Fruit fly (Drosophila melanogaster) whole organism, embryonic: ENCODE results near the gene CG15818.
A peak's percentile ranks its signal among the peaks of the same experiment; 100 is the strongest.

Experiments used
- CG10654 ChIP-seq: fragments of 200-800 bp; sonication (Bioruptor generic); optimal IDR thresholded peaks from 2 replicates; lab custom pipeline; 2016; ENCODE audit warnings: missing biosample characterization, missing genetic modification characterization
- CG12236 ChIP-seq: fragments of 200-800 bp; sonication (Bioruptor generic); optimal IDR thresholded peaks from 2 replicates; lab custom pipeline; 2016; ENCODE audit warnings: missing biosample characterization, missing genetic modification characterization
- CG13296 ChIP-seq: fragments of 200-800 bp; sonication (Bioruptor generic); optimal IDR thresholded peaks from 3 replicates; lab custom pipeline; 2018; ENCODE audit warnings: missing biosample characterization, mild to moderate bottlenecking, missing genetic modification characterization
- CG14441 ChIP-seq: fragments of 200-800 bp; sonication (Bioruptor generic); IDR thresholded peaks from 2 replicates; pipeline ENCODE4 v1.3.6; 2022; ENCODE audit warnings: missing biosample characterization, missing genetic modification characterization
- CG15696 ChIP-seq: fragments of 200-800 bp; sonication (Bioruptor generic); optimal IDR thresholded peaks from 2 replicates; lab custom pipeline; 2019; ENCODE audit warnings: missing biosample characterization, mild to moderate bottlenecking, missing genetic modification characterization, moderate library complexity
- CG1603 ChIP-seq: fragments of 200-800 bp; sonication (Bioruptor generic); optimal IDR thresholded peaks from 2 replicates; lab custom pipeline; 2019; ENCODE audit warnings: missing biosample characterization, mild to moderate bottlenecking, missing genetic modification characterization, moderate library complexity
- CG2875 ChIP-seq: fragments of 200-800 bp; sonication (Bioruptor generic); optimal IDR thresholded peaks from 2 replicates; lab custom pipeline; 2017; ENCODE audit warnings: missing biosample characterization, mild to moderate bottlenecking, missing genetic modification characterization, missing genetic modification reagents
- CG2889 ChIP-seq: fragments of 200-800 bp; sonication (Bioruptor generic); IDR thresholded peaks from 3 replicates; pipeline ENCODE4 v1.3.6; 2022; ENCODE audit warnings: missing biosample characterization, missing genetic modification characterization
- CG30020 ChIP-seq: fragments of 200-800 bp; optimal IDR thresholded peaks from 2 replicates; lab custom pipeline; 2019; ENCODE audit warnings: missing biosample characterization, mild to moderate bottlenecking, missing genetic modification characterization, moderate library complexity
- CG4328 ChIP-seq: fragments of 200-800 bp; sonication (Bioruptor generic); optimal IDR thresholded peaks from 3 replicates; lab custom pipeline; 2017; ENCODE audit warnings: missing biosample characterization, missing genetic modification reagents, missing genetic modification characterization
- CG7786 ChIP-seq: fragments of 200-800 bp; sonication (Bioruptor generic); optimal IDR thresholded peaks from 2 replicates; lab custom pipeline; 2016; ENCODE audit warnings: missing biosample characterization, missing genetic modification characterization
- CG8359 ChIP-seq: fragments of 200-800 bp; sonication (Bioruptor generic); optimal IDR thresholded peaks from 2 replicates; lab custom pipeline; 2017; ENCODE audit warnings: missing biosample characterization, mild to moderate bottlenecking, missing genetic modification characterization, borderline replicate concordance
- CG8388 ChIP-seq: fragments of 200-800 bp; sonication (Bioruptor generic); optimal IDR thresholded peaks from 2 replicates; lab custom pipeline; 2019; ENCODE audit warnings: missing biosample characterization, mild to moderate bottlenecking, missing genetic modification characterization, moderate library complexity
- CG9437 ChIP-seq: fragments of 200-800 bp; sonication (Bioruptor generic); optimal IDR thresholded peaks from 2 replicates; lab custom pipeline; 2018; ENCODE audit warnings: missing biosample characterization, mild to moderate bottlenecking, missing genetic modification characterization
- ERR ChIP-seq: fragments of 200-800 bp; sonication (Bioruptor generic); optimal IDR thresholded peaks from 2 replicates; lab custom pipeline; 2016; ENCODE audit warnings: missing biosample characterization, missing genetic modification characterization
- Ets65A ChIP-seq: fragments of 200-800 bp; sonication (Bioruptor generic); peaks from one replicate; lab custom pipeline; 2016; ENCODE audit warnings: missing biosample characterization, missing genetic modification characterization
- Fer2 ChIP-seq: fragments of 200-800 bp; sonication (Bioruptor generic); optimal IDR thresholded peaks from 2 replicates; lab custom pipeline; 2018; ENCODE audit warnings: missing biosample characterization, mild to moderate bottlenecking, missing genetic modification characterization, moderate library complexity
- Hr3 ChIP-seq: fragments of 200-800 bp; sonication (Bioruptor generic); optimal IDR thresholded peaks from 3 replicates; lab custom pipeline; 2016; ENCODE audit warnings: missing biosample characterization, missing genetic modification characterization
- Hr51 ChIP-seq, 2 experiments: fragments of 200-800 bp; sonication (Bioruptor generic); optimal IDR thresholded peaks; 2 replicates in 1 of 2; 3 replicates in 1 of 2; lab custom pipeline; 2016 to 2018; ENCODE audit warnings: missing biosample characterization in 2 of 2, missing genetic modification characterization in 2 of 2, mild to moderate bottlenecking in 1 of 2, moderate library complexity in 1 of 2
- MTF-1 ChIP-seq: fragments of 200-800 bp; sonication (Bioruptor generic); optimal IDR thresholded peaks from 2 replicates; lab custom pipeline; 2018; ENCODE audit warnings: missing biosample characterization, mild to moderate bottlenecking, missing genetic modification characterization, borderline replicate concordance
- Mrtf ChIP-seq: fragments of 200-800 bp; sonication (Bioruptor generic); IDR thresholded peaks from 3 replicates; pipeline ENCODE4 v1.3.6; 2022; ENCODE audit warnings: missing biosample characterization, missing genetic modification characterization
- Myb ChIP-seq: fragments of 200-800 bp; sonication (Bioruptor generic); optimal IDR thresholded peaks from 2 replicates; lab custom pipeline; 2016; ENCODE audit warnings: missing biosample characterization, missing genetic modification characterization
- NFAT ChIP-seq: fragments of 200-800 bp; sonication (Bioruptor generic); IDR thresholded peaks from 2 replicates; pipeline ENCODE4 v1.3.6; 2022; ENCODE audit warnings: missing biosample characterization, missing genetic modification characterization
- Sox102F ChIP-seq: fragments of 200-800 bp; sonication (Bioruptor generic); optimal IDR thresholded peaks from 2 replicates; lab custom pipeline; 2018; ENCODE audit warnings: missing biosample characterization, mild to moderate bottlenecking, missing genetic modification characterization, moderate library complexity
- Usf ChIP-seq: fragments of 200-800 bp; sonication (Bioruptor generic); optimal IDR thresholded peaks from 2 replicates; lab custom pipeline; 2017; ENCODE audit warnings: missing genotype, missing biosample characterization, missing genetic modification characterization
- Vsx1 ChIP-seq: fragments of 200-800 bp; sonication (Bioruptor generic); optimal IDR thresholded peaks from 2 replicates; lab custom pipeline; 2017; ENCODE audit warnings: missing biosample characterization, mild to moderate bottlenecking, missing genetic modification characterization, missing genetic modification reagents
- ash1 ChIP-seq: fragments of 200-800 bp; sonication (Bioruptor generic); optimal IDR thresholded peaks from 2 replicates; lab custom pipeline; 2018; ENCODE audit warnings: missing biosample characterization, mild to moderate bottlenecking, missing genetic modification characterization
- az2 ChIP-seq: fragments of 200-800 bp; sonication (Bioruptor generic); optimal IDR thresholded peaks from 3 replicates; lab custom pipeline; 2016; ENCODE audit warnings: missing biosample characterization, missing genetic modification characterization
- bab2 ChIP-seq: fragments of 200-800 bp; sonication (Bioruptor generic); optimal IDR thresholded peaks from 2 replicates; lab custom pipeline; 2016; ENCODE audit warnings: missing biosample characterization, missing genetic modification characterization
- bbx ChIP-seq: fragments of 200-800 bp; sonication (Bioruptor generic); IDR thresholded peaks from 2 replicates; pipeline ENCODE4 v1.3.6; 2022; ENCODE audit warnings: missing biosample characterization, missing genetic modification characterization; ENCODE audit not compliant: partially characterized antibody
- caup ChIP-seq: fragments of 200-800 bp; sonication (Bioruptor generic); optimal IDR thresholded peaks from 3 replicates; lab custom pipeline; 2017; ENCODE audit warnings: missing biosample characterization, mild to moderate bottlenecking, missing genetic modification characterization, moderate library complexity; ENCODE audit not compliant: severe bottlenecking
- dmrt99B ChIP-seq: fragments of 200-800 bp; sonication (Bioruptor generic); optimal IDR thresholded peaks from 2 replicates; lab custom pipeline; 2018; ENCODE audit warnings: missing biosample characterization, mild to moderate bottlenecking, missing genetic modification characterization, moderate library complexity
- ems ChIP-seq: fragments of 200-800 bp; sonication (Bioruptor generic); optimal IDR thresholded peaks from 3 replicates; lab custom pipeline; 2016; ENCODE audit warnings: missing biosample characterization, missing genetic modification characterization
- fd64A ChIP-seq: fragments of 200-800 bp; sonication (Bioruptor generic); optimal IDR thresholded peaks from 3 replicates; lab custom pipeline; 2018; ENCODE audit warnings: missing biosample characterization, mild to moderate bottlenecking, missing genetic modification characterization
- fd96Cb ChIP-seq: fragments of 200-800 bp; sonication (Bioruptor generic); optimal IDR thresholded peaks from 2 replicates; lab custom pipeline; 2018; ENCODE audit warnings: missing biosample characterization, mild to moderate bottlenecking, missing genetic modification characterization, moderate library complexity
- ham ChIP-seq: fragments of 200-800 bp; sonication (Bioruptor generic); IDR thresholded peaks from 2 replicates; pipeline ENCODE4 v1.3.6; 2022; ENCODE audit warnings: missing biosample characterization, missing genetic modification characterization
- hbn ChIP-seq: fragments of 200-800 bp; sonication (Bioruptor generic); IDR thresholded peaks from 2 replicates; pipeline ENCODE4 v1.3.6; 2022; ENCODE audit warnings: missing biosample characterization, missing genetic modification characterization; ENCODE audit not compliant: partially characterized antibody
- kay ChIP-seq: fragments of 200-800 bp; sonication (Bioruptor generic); optimal IDR thresholded peaks from 2 replicates; lab custom pipeline; 2016; ENCODE audit warnings: missing biosample characterization, missing genetic modification characterization
- kni ChIP-seq: fragments of 200-800 bp; sonication (Bioruptor generic); optimal IDR thresholded peaks from 3 replicates; lab custom pipeline; 2017; ENCODE audit warnings: mild to moderate bottlenecking, missing biosample characterization, missing genetic modification reagents, missing genetic modification characterization
- nau ChIP-seq: fragments of 200-800 bp; sonication (Bioruptor generic); optimal IDR thresholded peaks from 3 replicates; lab custom pipeline; 2017; ENCODE audit warnings: missing biosample characterization, mild to moderate bottlenecking, missing genetic modification characterization, missing genetic modification reagents
- pan ChIP-seq, 4 experiments: fragments of >200 bp in 3 of 4; fragments of 200-800 bp in 1 of 4; sonication (Bioruptor generic) in 1 of 4; optimal IDR thresholded peaks in 3 of 4; IDR thresholded peaks in 1 of 4; 2 replicates each; pipeline versions ENCODE4 v1.3.6 to Lab custom; 2017 to 2022; ENCODE audit warnings: missing biosample characterization in 2 of 4, missing genetic modification characterization in 2 of 4, mixed read lengths in 1 of 4
- rib ChIP-seq: fragments of 200-800 bp; sonication (Bioruptor generic); IDR thresholded peaks from 2 replicates; pipeline ENCODE4 v1.3.6; 2022; ENCODE audit warnings: missing biosample characterization, missing genetic modification characterization
- shn ChIP-seq: fragments of 200-800 bp; sonication (Bioruptor generic); optimal IDR thresholded peaks from 3 replicates; lab custom pipeline; 2016; ENCODE audit warnings: missing biosample characterization, missing genetic modification characterization
- stwl ChIP-seq: fragments of 200-800 bp; sonication (Bioruptor generic); optimal IDR thresholded peaks from 3 replicates; lab custom pipeline; 2018; ENCODE audit warnings: missing biosample characterization, mild to moderate bottlenecking, missing genetic modification characterization, moderate library complexity
- toy ChIP-seq: fragments of 200-800 bp; sonication (Bioruptor generic); IDR thresholded peaks from 2 replicates; pipeline ENCODE4 v1.3.6; 2022; ENCODE audit warnings: missing biosample characterization, missing genetic modification characterization
- trem ChIP-seq: fragments of 200-800 bp; optimal IDR thresholded peaks from 3 replicates; lab custom pipeline; 2019; ENCODE audit warnings: missing biosample characterization, mild to moderate bottlenecking, missing genetic modification characterization, moderate library complexity
- trh ChIP-seq: fragments of 200-800 bp; sonication (Bioruptor generic); optimal IDR thresholded peaks from 2 replicates; lab custom pipeline; 2016; ENCODE audit warnings: missing biosample characterization, missing genetic modification characterization

CG15818 gene

DNA sequence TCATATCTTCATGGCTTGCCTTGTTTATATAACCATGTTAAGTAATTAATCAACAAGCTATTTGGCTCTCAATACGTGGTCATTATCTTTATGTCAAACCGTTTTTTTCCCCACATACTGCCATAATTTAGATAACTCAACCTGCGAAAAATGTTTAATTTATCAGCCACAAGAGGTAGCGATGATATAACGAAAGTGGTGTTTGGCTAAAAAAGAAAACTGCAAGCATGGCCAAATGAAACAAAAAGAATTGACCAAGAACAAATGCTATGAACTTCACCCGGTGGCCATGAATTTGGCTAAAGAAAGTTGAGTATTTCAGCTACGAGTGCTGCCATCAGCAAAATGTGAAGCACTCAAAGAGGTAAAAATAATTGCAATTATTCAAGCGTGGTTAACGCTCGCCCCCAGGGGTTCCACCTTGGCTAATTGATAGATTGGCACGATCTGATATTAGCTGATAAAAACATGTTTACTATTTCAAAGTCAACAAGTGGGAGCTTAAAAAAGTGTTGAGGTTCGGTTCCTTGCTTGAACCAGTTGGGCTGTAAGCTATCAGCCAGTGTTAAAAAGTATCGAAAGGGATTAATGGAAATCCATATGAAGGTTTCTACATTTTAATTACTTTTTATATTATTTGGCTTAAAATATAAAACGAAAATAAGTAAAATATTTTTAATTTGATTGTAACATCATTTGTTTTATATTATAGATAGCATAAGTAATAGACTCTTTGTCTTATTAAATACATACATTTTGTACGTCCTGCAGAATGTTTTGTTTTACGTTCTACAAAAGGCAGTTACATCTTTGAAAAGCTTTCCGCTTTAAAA, 26.0 kb downstream of the CG15818 start (continued):
- peak; percentile 67 for TF ChIP-seq CG2875
- TF ChIP-seq CG15696 (tag; lab: Kevin White, UChicago): peak; percentile 2
- TF ChIP-seq CG4328 (GFP tag; lab: Kevin White, UChicago): peak; percentile 72
- peak; percentile 47; the same call in 1 of the 3 replicates for TF ChIP-seq CG2889
- TF ChIP-seq Usf: no peak
- TF ChIP-seq hbn (GFP tag; lab: Robert Waterston, UW): no peak
- TF ChIP-seq shn: peak; percentile 64
- TF ChIP-seq Myb (GFP tag; lab: Kevin White, UChicago): peak; percentile 69
- peak; percentile 65 for TF ChIP-seq fd64A (GFP tag; lab: Kevin White, UChicago)
- TF ChIP-seq kni (GFP tag; lab: Kevin White, UChicago): peak; percentile 58
- TF ChIP-seq CG12236 (GFP tag; lab: Kevin White, UChicago): peak; percentile 58
- TF ChIP-seq ash1 (GFP tag; lab: Kevin White, UChicago): peak; percentile 50
- peak; percentile 77 for TF ChIP-seq CG14441 (GFP tag; lab: Robert Waterston, UW)
- no peak for TF ChIP-seq az2 (GFP tag; lab: Kevin White, UChicago)
- TF ChIP-seq Hr3 (GFP tag; lab: Kevin White, UChicago): peak; percentile 60
- TF ChIP-seq CG8388 (GFP tag; lab: Kevin White, UChicago): peak; percentile 3
- TF ChIP-seq dmrt99B: peak; percentile 59
- TF ChIP-seq Sox102F: peak; percentile 71
- TF ChIP-seq CG1603: peak; percentile 67
- peak; percentile 51 for TF ChIP-seq ems
- peak; percentile 38 for TF ChIP-seq CG7786 (GFP tag; lab: Kevin White, UChicago)
- TF ChIP-seq kay (GFP tag; lab: Kevin White, UChicago): peak; percentile 46
- TF ChIP-seq ERR (GFP tag; lab: Kevin White, UChicago): peak; percentile 70
- no peak for TF ChIP-seq CG30020 (tag; lab: Kevin White, UChicago)
- no peak for TF ChIP-seq stwl
- peak; percentile 82 for TF ChIP-seq rib (GFP tag; lab: Robert Waterston, UW)
- peak; percentile 71 for TF ChIP-seq Fer2 (tag; lab: Kevin White, UChicago)
- TF ChIP-seq fd96Cb: no peak
- peak; percentile 69 for TF ChIP-seq CG10654 (GFP tag; lab: Kevin White, UChicago)
- TF ChIP-seq Hr51 (GFP tag; optimal IDR thresholded peaks at IDR 0.05; lab: Kevin White, UChicago): peak; percentile 46 to 62
- no peak for TF ChIP-seq pan (optimal IDR thresholded peaks at IDR 0.05; lab: Kevin White, UChicago)
- peak in 1 of 2 experiments; percentile 73 for TF ChIP-seq pan (GFP tag; optimal IDR thresholded peaks at IDR 0.05 in 1 of 2, IDR thresholded peaks at IDR 0.05 in 1 of 2)
- TF ChIP-seq CG8359 (GFP tag; lab: Kevin White, UChicago): no peak
- TF ChIP-seq MTF-1 (GFP tag; lab: Kevin White, UChicago): peak; percentile 86
- TF ChIP-seq Mrtf (GFP tag; lab: Robert Waterston, UW): peak; percentile 74; the same call in 2 of the 3 replicates
- peak; percentile 57 for TF ChIP-seq trh (GFP tag; lab: Kevin White, UChicago)
- TF ChIP-seq CG13296: peak; percentile 81
- TF ChIP-seq nau (GFP tag; lab: Kevin White, UChicago): peak; percentile 80
- TF ChIP-seq caup (GFP tag; lab: Kevin White, UChicago): peak; percentile 89
- TF ChIP-seq toy: peak; percentile 43; the same call in 1 of the 2 replicates
- peak; percentile 84 for TF ChIP-seq Ets65A
- TF ChIP-seq Vsx1 (GFP tag; lab: Kevin White, UChicago): peak; percentile 91
- TF ChIP-seq bab2 (GFP tag; lab: Kevin White, UChicago): peak; percentile 84
- peak; percentile 87 for TF ChIP-seq NFAT
- peak; percentile 19; the same call in 1 of the 2 replicates for TF ChIP-seq ham
- no peak for TF ChIP-seq CG9437 (GFP tag; lab: Kevin White, UChicago)
- TF ChIP-seq bbx (GFP tag; lab: Robert Waterston, UW): no peak
- TF ChIP-seq trem (tag; lab: Kevin White, UChicago): no peak
